Fruit fly (Drosophila melanogaster) whole organism, embryonic: ENCODE results near the gene CG32371.
A peak's percentile ranks its signal among the peaks of the same experiment; 100 is the strongest.

ENCODE experiments used
- Aef1 ChIP-seq: fragments of 200-800 bp; sonication (Bioruptor generic); IDR thresholded peaks from 3 replicates; pipeline ENCODE4 v1.3.6; 2022; ENCODE audit warnings: missing biosample characterization, missing genetic modification characterization
- Blimp-1 ChIP-seq: fragments of 200-800 bp; sonication (Bioruptor generic); optimal IDR thresholded peaks from 3 replicates; lab custom pipeline; 2018; ENCODE audit warnings: missing biosample characterization, missing genetic modification characterization, mild to moderate bottlenecking, moderate library complexity, missing genetic modification reagents
- BtbVII ChIP-seq: fragments of 200-800 bp; sonication (Bioruptor generic); optimal IDR thresholded peaks from 3 replicates; lab custom pipeline; 2017; ENCODE audit warnings: missing biosample characterization, mild to moderate bottlenecking, missing genetic modification characterization
- CG11247 ChIP-seq: fragments of 200-800 bp; sonication (Bioruptor generic); IDR thresholded peaks from 2 replicates; pipeline ENCODE4 v1.3.6; 2022; ENCODE audit warnings: missing biosample characterization, missing genetic modification characterization
- CG12659 ChIP-seq: fragments of 200-800 bp; sonication (Bioruptor generic); optimal IDR thresholded peaks from 3 replicates; lab custom pipeline; 2017; ENCODE audit warnings: mild to moderate bottlenecking, missing biosample characterization, missing genetic modification reagents, missing genetic modification characterization
- CG13287 ChIP-seq: fragments of 200-800 bp; sonication (Bioruptor generic); IDR thresholded peaks from 2 replicates; pipeline ENCODE4 v1.3.6; 2022; ENCODE audit warnings: missing biosample characterization, missing genetic modification characterization; ENCODE audit not compliant: partially characterized antibody
- CG13296 ChIP-seq: fragments of 200-800 bp; sonication (Bioruptor generic); optimal IDR thresholded peaks from 3 replicates; lab custom pipeline; 2018; ENCODE audit warnings: missing biosample characterization, mild to moderate bottlenecking, missing genetic modification characterization
- CG13624 ChIP-seq: fragments of 200-800 bp; sonication (Bioruptor generic); optimal IDR thresholded peaks from 2 replicates; lab custom pipeline; 2016; ENCODE audit warnings: missing biosample characterization, missing genetic modification characterization
- CG15696 ChIP-seq: fragments of 200-800 bp; sonication (Bioruptor generic); optimal IDR thresholded peaks from 2 replicates; lab custom pipeline; 2019; ENCODE audit warnings: missing biosample characterization, mild to moderate bottlenecking, missing genetic modification characterization, moderate library complexity
- CG17328 ChIP-seq: fragments of 200-800 bp; sonication (Bioruptor generic); IDR thresholded peaks from 2 replicates; pipeline ENCODE4 v1.3.6; 2022; ENCODE audit warnings: missing biosample characterization, missing genetic modification characterization
- CG1832 ChIP-seq: fragments of 200-800 bp; sonication (Bioruptor generic); optimal IDR thresholded peaks from 2 replicates; lab custom pipeline; 2017; ENCODE audit warnings: missing biosample characterization, mild to moderate bottlenecking, missing genetic modification characterization, inconsistent platforms
- CG34224 ChIP-seq: fragments of 200-800 bp; sonication (Bioruptor generic); IDR thresholded peaks from 3 replicates; pipeline ENCODE4 v1.3.6; 2022; ENCODE audit warnings: missing biosample characterization, missing genetic modification characterization; ENCODE audit not compliant: partially characterized antibody
- CG42726 ChIP-seq: fragments of 200-800 bp; sonication (Bioruptor generic); IDR thresholded peaks from 2 replicates; pipeline ENCODE4 v1.3.6; 2022; ENCODE audit warnings: missing biosample characterization, missing genetic modification characterization; ENCODE audit not compliant: partially characterized antibody
- CG5180 ChIP-seq: fragments of 200-800 bp; sonication (Bioruptor generic); optimal IDR thresholded peaks from 3 replicates; lab custom pipeline; 2017; ENCODE audit warnings: missing biosample characterization, missing genetic modification characterization, mild to moderate bottlenecking, moderate library complexity, missing genetic modification reagents
- CG6791 ChIP-seq: fragments of 200-800 bp; sonication (Bioruptor generic); IDR thresholded peaks from 3 replicates; pipeline ENCODE4 v1.3.6; 2022; ENCODE audit warnings: missing biosample characterization, missing genetic modification characterization; ENCODE audit not compliant: partially characterized antibody
- CG8281 ChIP-seq: fragments of 200-800 bp; sonication (Bioruptor generic); optimal IDR thresholded peaks from 2 replicates; lab custom pipeline; 2018; ENCODE audit warnings: missing biosample characterization, mild to moderate bottlenecking, missing genetic modification characterization, moderate library complexity
- CG8290 ChIP-seq, 3 experiments: fragments of 200-800 bp; sonication (Bioruptor generic); optimal IDR thresholded peaks; 2 replicates each; lab custom pipeline; 2016 to 2019; ENCODE audit warnings: missing biosample characterization in 3 of 3, missing genetic modification characterization in 3 of 3, mild to moderate bottlenecking in 2 of 3, moderate library complexity in 1 of 3
- CG9437 ChIP-seq: fragments of 200-800 bp; sonication (Bioruptor generic); optimal IDR thresholded peaks from 2 replicates; lab custom pipeline; 2018; ENCODE audit warnings: missing biosample characterization, mild to moderate bottlenecking, missing genetic modification characterization
- CoRest ChIP-seq: fragments of 200-800 bp; sonication (Bioruptor generic); optimal IDR thresholded peaks from 3 replicates; lab custom pipeline; 2018; ENCODE audit warnings: missing biosample characterization, mild to moderate bottlenecking, missing genetic modification characterization, moderate library complexity
- Dll ChIP-seq: fragments of 200-800 bp; sonication (Bioruptor generic); IDR thresholded peaks from 4 replicates; pipeline ENCODE4 v1.3.6; 2022; ENCODE audit warnings: missing biosample characterization, missing genetic modification characterization; ENCODE audit not compliant: partially characterized antibody
- Dref ChIP-seq: fragments of 200-800 bp; sonication (Bioruptor generic); IDR thresholded peaks from 2 replicates; pipeline ENCODE4 v1.3.6; 2022; ENCODE audit warnings: missing biosample characterization, missing genetic modification characterization
- Ets65A ChIP-seq: fragments of 200-800 bp; sonication (Bioruptor generic); peaks from one replicate; lab custom pipeline; 2016; ENCODE audit warnings: missing biosample characterization, missing genetic modification characterization
- Ets97D ChIP-seq: fragments of 200-800 bp; sonication (Bioruptor generic); optimal IDR thresholded peaks from 3 replicates; lab custom pipeline; 2016; ENCODE audit warnings: missing biosample characterization, missing genetic modification characterization
- GATAe ChIP-seq: fragments of 200-800 bp; sonication (Bioruptor generic); conservative IDR thresholded peaks from 2 replicates; pipeline ENCODE4 v1.3.6; 2022; ENCODE audit warnings: missing biosample characterization, missing genetic modification characterization
- HmgZ ChIP-seq: fragments of 200-800 bp; sonication (Bioruptor generic); optimal IDR thresholded peaks from 2 replicates; lab custom pipeline; 2018; ENCODE audit warnings: missing biosample characterization, mild to moderate bottlenecking, missing genetic modification characterization
- Kr ChIP-seq: fragments of 200-800 bp; sonication (Bioruptor generic); optimal IDR thresholded peaks from 2 replicates; lab custom pipeline; 2017; ENCODE audit warnings: missing biosample characterization, mild to moderate bottlenecking, missing genetic modification characterization
- MESR4 ChIP-seq: fragments of 200-800 bp; sonication (Bioruptor generic); optimal IDR thresholded peaks from 2 replicates; lab custom pipeline; 2018; ENCODE audit warnings: missing biosample characterization, mild to moderate bottlenecking, missing genetic modification characterization, moderate library complexity
- NFAT ChIP-seq: fragments of 200-800 bp; sonication (Bioruptor generic); IDR thresholded peaks from 2 replicates; pipeline ENCODE4 v1.3.6; 2022; ENCODE audit warnings: missing biosample characterization, missing genetic modification characterization
- NfI ChIP-seq: fragments of 200-800 bp; sonication (Bioruptor generic); optimal IDR thresholded peaks from 3 replicates; lab custom pipeline; 2018; ENCODE audit warnings: missing biosample characterization, mild to moderate bottlenecking, missing genetic modification characterization, moderate library complexity
- bbx ChIP-seq: fragments of 200-800 bp; sonication (Bioruptor generic); IDR thresholded peaks from 2 replicates; pipeline ENCODE4 v1.3.6; 2022; ENCODE audit warnings: missing biosample characterization, missing genetic modification characterization; ENCODE audit not compliant: partially characterized antibody
- chinmo ChIP-seq: fragments of 200-800 bp; sonication (Bioruptor generic); IDR thresholded peaks from 4 replicates; pipeline ENCODE4 v1.3.6; 2022; ENCODE audit warnings: missing biosample characterization, missing genetic modification characterization; ENCODE audit not compliant: partially characterized antibody
- dimm ChIP-seq: fragments of 200-800 bp; sonication (Bioruptor generic); IDR thresholded peaks from 2 replicates; pipeline ENCODE4 v1.3.6; 2022; ENCODE audit warnings: missing biosample characterization, missing genetic modification characterization
- dysf ChIP-seq: fragments of 200-800 bp; sonication (Bioruptor generic); IDR thresholded peaks from 3 replicates; pipeline ENCODE4 v1.3.6; 2022; ENCODE audit warnings: missing biosample characterization, missing genetic modification characterization
- esg ChIP-seq: fragments of 200-800 bp; sonication (Bioruptor generic); conservative IDR thresholded peaks from 2 replicates; pipeline ENCODE4 v1.3.6; 2022; ENCODE audit warnings: missing biosample characterization, missing genetic modification characterization
- exex ChIP-seq: fragments of 200-800 bp; sonication (Bioruptor generic); optimal IDR thresholded peaks from 4 replicates; lab custom pipeline; 2018; ENCODE audit warnings: missing biosample characterization, mild to moderate bottlenecking, missing genetic modification characterization, moderate library complexity
- gce ChIP-seq: fragments of 200-800 bp; sonication (Bioruptor generic); IDR thresholded peaks from 3 replicates; pipeline ENCODE4 v1.3.6; 2022; ENCODE audit warnings: missing biosample characterization, missing genetic modification characterization
- grn ChIP-seq: fragments of 200-800 bp; sonication (Bioruptor generic); optimal IDR thresholded peaks from 3 replicates; lab custom pipeline; 2017; ENCODE audit warnings: missing biosample characterization, missing genetic modification characterization
- lab ChIP-seq: fragments of 200-800 bp; sonication (Bioruptor generic); optimal IDR thresholded peaks from 3 replicates; lab custom pipeline; 2017; ENCODE audit warnings: missing biosample characterization, missing genetic modification characterization, mild to moderate bottlenecking, moderate library complexity, missing genetic modification reagents
- mirr ChIP-seq: fragments of 200-800 bp; sonication (Bioruptor generic); optimal IDR thresholded peaks from 3 replicates; lab custom pipeline; 2018; ENCODE audit warnings: missing biosample characterization, mild to moderate bottlenecking, missing genetic modification characterization
- phol ChIP-seq: fragments of 200-800 bp; sonication (Bioruptor generic); optimal IDR thresholded peaks from 3 replicates; lab custom pipeline; 2018; ENCODE audit warnings: missing biosample characterization, mild to moderate bottlenecking, missing genetic modification characterization, moderate library complexity
- rib ChIP-seq: fragments of 200-800 bp; sonication (Bioruptor generic); IDR thresholded peaks from 2 replicates; pipeline ENCODE4 v1.3.6; 2022; ENCODE audit warnings: missing biosample characterization, missing genetic modification characterization
- sd ChIP-seq: fragments of 200-800 bp; sonication (Bioruptor generic); optimal IDR thresholded peaks from 3 replicates; lab custom pipeline; 2018; ENCODE audit warnings: missing biosample characterization, mild to moderate bottlenecking, missing genetic modification characterization, moderate library complexity
- sim ChIP-seq: fragments of 200-800 bp; sonication (Bioruptor generic); IDR thresholded peaks from 2 replicates; pipeline ENCODE4 v1.3.6; 2022; ENCODE audit warnings: missing biosample characterization, missing genetic modification characterization
- sug ChIP-seq: fragments of 200-800 bp; optimal IDR thresholded peaks from 2 replicates; lab custom pipeline; 2019; ENCODE audit warnings: missing biosample characterization, mild to moderate bottlenecking, missing genetic modification characterization, moderate library complexity
- tna ChIP-seq: fragments of 200-800 bp; sonication (Bioruptor generic); IDR thresholded peaks from 2 replicates; pipeline ENCODE4 v1.3.6; 2022; ENCODE audit warnings: missing biosample characterization, missing genetic modification characterization; ENCODE audit not compliant: partially characterized antibody
- unpg ChIP-seq: fragments of 200-800 bp; sonication (Bioruptor generic); optimal IDR thresholded peaks from 3 replicates; lab custom pipeline; 2018; ENCODE audit warnings: missing biosample characterization, mild to moderate bottlenecking, missing genetic modification characterization, moderate library complexity
- vfl ChIP-seq: fragments of 200-800 bp; sonication (Bioruptor generic); optimal IDR thresholded peaks from 2 replicates; lab custom pipeline; 2016; ENCODE audit warnings: missing biosample characterization, missing genetic modification characterization
- vnd ChIP-seq: fragments of 200-800 bp; sonication (Bioruptor generic); IDR thresholded peaks from 3 replicates; pipeline ENCODE4 v1.3.6; 2022; ENCODE audit warnings: missing biosample characterization, missing genetic modification characterization; ENCODE audit not compliant: partially characterized antibody
- wor ChIP-seq: fragments of 200-800 bp; sonication (Bioruptor generic); IDR thresholded peaks from 2 replicates; pipeline ENCODE4 v1.3.6; 2022; ENCODE audit warnings: missing biosample characterization, missing genetic modification characterization
- zen2 ChIP-seq: fragments of 200-800 bp; sonication (Bioruptor generic); IDR thresholded peaks from 3 replicates; pipeline ENCODE4 v1.3.6; 2022; ENCODE audit warnings: missing biosample characterization, missing genetic modification characterization; ENCODE audit not compliant: partially characterized antibody
- zfh2 ChIP-seq: fragments of 200-800 bp; sonication (Bioruptor generic); optimal IDR thresholded peaks from 2 replicates; lab custom pipeline; 2016; ENCODE audit warnings: missing biosample characterization, missing genetic modification characterization

The CG32371 gene

DNA sequence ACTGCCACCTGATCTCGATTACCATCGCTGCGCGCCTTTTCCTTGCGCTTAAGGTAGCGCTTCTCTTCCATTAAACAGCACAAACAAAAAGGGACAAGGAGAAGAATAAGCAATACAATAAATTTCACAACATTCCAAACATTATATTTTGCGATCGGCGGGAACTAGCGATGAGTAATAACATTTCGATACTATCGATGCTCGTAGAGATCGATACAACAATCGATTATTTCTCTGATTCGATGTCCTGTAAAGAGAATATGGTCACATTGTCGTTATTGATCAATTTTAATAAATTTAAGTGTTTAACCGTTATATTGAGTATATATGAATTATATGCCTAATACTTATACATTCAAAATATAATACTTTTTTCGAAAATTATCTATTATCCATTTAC, 41.9 kb downstream of the CG32371 start, which contains the start of gene CG7457 (continued):
- TF ChIP-seq CG34224 (peak; percentile 94), chinmo (GFP tag; lab: Robert Waterston, UW) (peak; percentile 89), CoRest (peak; percentile 51), Ets65A (GFP tag; lab: Kevin White, UChicago) (no peak), CG13287 (GFP tag; lab: Robert Waterston, UW) (peak; percentile 97), lab (GFP tag; lab: Kevin White, UChicago) (no peak), phol (tag; lab: Kevin White, UChicago) (peak; percentile 20), CG6791 (peak; percentile 97), dimm (no peak), Blimp-1 (no peak), CG1832 (GFP tag; lab: Kevin White, UChicago) (no peak), CG15696 (tag; lab: Kevin White, UChicago) (no peak), vfl (GFP tag; lab: Kevin White, UChicago) (no peak), CG13296 (GFP tag; lab: Kevin White, UChicago) (no peak), CG9437 (GFP tag; lab: Kevin White, UChicago) (no peak), MESR4 (GFP tag; lab: Kevin White, UChicago) (peak; percentile 44), CG17328 (GFP tag; lab: Robert Waterston, UW) (0 out of 2 replicates have a peak, but pooled peaks have one; percentile 14), CG13624 (no peak), bbx (GFP tag; lab: Robert Waterston, UW) (peak; percentile 95), zen2 (GFP tag; lab: Robert Waterston, UW) (peak; percentile 94), BtbVII (no peak), vnd (peak; percentile 92), CG11247 (GFP tag; lab: Robert Waterston, UW) (no peak), Aef1 (GFP tag; lab: Robert Waterston, UW) (no peak), tna (GFP tag; lab: Robert Waterston, UW) (peak; percentile 91), NFAT (GFP tag; lab: Robert Waterston, UW) (no peak), CG5180 (GFP tag; lab: Kevin White, UChicago) (no peak), Kr (GFP tag; lab: Kevin White, UChicago) (no peak), NfI (GFP tag; lab: Kevin White, UChicago) (peak; percentile 12), zfh2 (GFP tag; lab: Kevin White, UChicago) (no peak), dysf (no peak), CG12659 (GFP tag; lab: Kevin White, UChicago) (peak; percentile 20), wor (GFP tag; lab: Robert Waterston, UW) (no peak), Ets97D (GFP tag; lab: Kevin White, UChicago) (peak; percentile 47), Dll (GFP tag; lab: Robert Waterston, UW) (peak; percentile 92), esg (no peak), CG42726 (peak; percentile 82; the same call in 1 of the 2 replicates), Dref (GFP tag; lab: Robert Waterston, UW) (peak; percentile 94)

DNA sequence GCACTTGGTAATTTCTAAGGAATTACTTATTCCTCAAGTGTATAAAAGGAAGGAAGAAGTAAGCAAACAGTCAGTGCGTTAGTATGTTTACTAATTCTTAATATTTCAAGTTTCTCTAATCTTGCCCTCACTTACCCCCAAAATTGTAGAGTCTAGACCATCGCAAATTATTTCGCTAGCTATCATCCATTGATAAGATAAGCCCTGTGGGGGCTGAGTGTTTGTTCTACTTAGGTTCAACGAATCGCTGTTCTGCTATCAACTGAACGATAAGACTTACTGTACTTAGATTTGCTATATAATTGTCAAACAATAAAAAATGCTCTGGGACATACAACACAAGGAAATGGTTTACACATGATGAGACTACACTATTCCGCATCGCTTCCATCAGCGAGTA, 46.6 kb downstream of the CG32371 start:
- TF ChIP-seq rib (GFP tag; lab: Robert Waterston, UW) (peak; percentile 52; the same call in 1 of the 2 replicates), sd (peak; percentile 65), sug (tag; lab: Kevin White, UChicago) (peak; percentile 99), CG8281 (tag; lab: Kevin White, UChicago) (no peak), sim (GFP tag; lab: Robert Waterston, UW) (no peak), wor (GFP tag; lab: Robert Waterston, UW) (no peak), HmgZ (tag; lab: Kevin White, UChicago) (peak; percentile 49), gce (no peak), unpg (GFP tag; lab: Kevin White, UChicago) (no peak), grn (GFP tag; lab: Kevin White, UChicago) (peak; percentile 34), GATAe (peak; percentile 85), exex (peak; percentile 91), CG8290 (GFP tag; optimal IDR thresholded peaks at IDR 0.05; lab: Kevin White, UChicago) (no peak), CG8290 (tag; optimal IDR thresholded peaks at IDR 0.05; lab: Kevin White, UChicago) (peak in 1 of 2 experiments; percentile 13), mirr (GFP tag; lab: Kevin White, UChicago) (peak; percentile 85)
